Fruit fly (Drosophila melanogaster) S2 (cell line): ENCODE data around the gene CG5050.

ENCODE experiments used
- CG8478 ChIP-seq: fragments of >200 bp; optimal IDR thresholded peaks from 2 replicates; lab custom pipeline; 2018
- CTCF ChIP-seq, 2 experiments: fragments of >200 bp; optimal IDR thresholded peaks; 2 replicates each; lab custom pipeline; 2018

dm6 chr2L:17486264-17486663 is 33.5 kb downstream of the CG5050 start, which contains the start of gene CG43220:
- TF ChIP-seq CG8478 (lab: Kevin White, UChicago) (no peak), CTCF (optimal IDR thresholded peaks at IDR 0.05; lab: Kevin White, UChicago) (no peak)
